Worm (Caenorhabditis elegans) whole organism, late embryonic: ENCODE data around the gene pfas-1.

ENCODE experiments used
- C38D4.7 ChIP-seq: fragments of 200-800 bp; sonication (Bioruptor generic); optimal IDR thresholded peaks from 2 replicates; lab custom pipeline; 2018; ENCODE audit warnings: mild to moderate bottlenecking, missing genetic modification characterization, moderate library complexity, missing compliant biosample characterization
- F13H6.1 ChIP-seq: sonication (generic microtip); optimal IDR thresholded peaks from 2 replicates; lab custom pipeline; 2016; ENCODE audit warnings: missing genetic modification characterization, missing compliant biosample characterization
- K09A11.1 ChIP-seq: sonication (generic microtip); optimal IDR thresholded peaks from 2 replicates; lab custom pipeline; 2017; ENCODE audit warnings: antibody characterized with exemption, mild to moderate bottlenecking, missing genetic modification characterization, missing compliant biosample characterization; ENCODE audit not compliant: insufficient read depth
- Y22D7AL.16 ChIP-seq: sonication (generic microtip); optimal IDR thresholded peaks from 2 replicates; lab custom pipeline; 2016; ENCODE audit warnings: missing genetic modification characterization, missing compliant biosample characterization
- ahr-1 ChIP-seq: sonication (generic microtip); optimal IDR thresholded peaks from 2 replicates; lab custom pipeline; 2016; ENCODE audit warnings: missing genetic modification characterization, missing compliant biosample characterization
- ama-1 ChIP-seq: fragments of 150-350 bp; optimal IDR thresholded peaks from 2 replicates; lab custom pipeline; 2014
- ceh-14 ChIP-seq: sonication (generic microtip); optimal IDR thresholded peaks from 2 replicates; lab custom pipeline; 2016; ENCODE audit warnings: missing genotype, missing genetic modification characterization, missing compliant biosample characterization
- ceh-18 ChIP-seq: sonication (generic microtip); optimal IDR thresholded peaks from 2 replicates; lab custom pipeline; 2016; ENCODE audit warnings: missing genetic modification characterization, missing compliant biosample characterization
- ceh-19 ChIP-seq: fragments of 200-800 bp; sonication (Bioruptor generic); optimal IDR thresholded peaks from 2 replicates; lab custom pipeline; 2018; ENCODE audit warnings: mild to moderate bottlenecking, missing genetic modification characterization, missing compliant biosample characterization
- ceh-2 ChIP-seq: sonication (generic microtip); optimal IDR thresholded peaks from 2 replicates; lab custom pipeline; 2016; ENCODE audit warnings: missing genotype, missing genetic modification characterization, missing compliant biosample characterization
- ceh-22 ChIP-seq: sonication (generic microtip); optimal IDR thresholded peaks from 2 replicates; lab custom pipeline; 2017; ENCODE audit warnings: missing biosample characterization, missing genetic modification characterization
- ceh-24 ChIP-seq: sonication (generic microtip); optimal IDR thresholded peaks from 2 replicates; lab custom pipeline; 2016; ENCODE audit warnings: mild to moderate bottlenecking, missing genetic modification characterization, missing compliant biosample characterization
- ceh-30 ChIP-seq: fragments of 150-350 bp; optimal IDR thresholded peaks from 2 replicates; lab custom pipeline; 2014; ENCODE audit warnings: missing biosample characterization, missing genetic modification characterization
- ceh-34 ChIP-seq: sonication (generic microtip); optimal IDR thresholded peaks from 2 replicates; lab custom pipeline; 2016; ENCODE audit warnings: mild to moderate bottlenecking, missing genetic modification characterization, missing compliant biosample characterization
- ceh-45 ChIP-seq: fragments of 200-800 bp; sonication (Bioruptor generic); IDR thresholded peaks from 2 replicates; pipeline ENCODE4 v1.3.6; 2022; ENCODE audit warnings: missing genetic modification reagents, missing genetic modification characterization, missing compliant biosample characterization
- ceh-6 ChIP-seq: fragments of 200-800 bp; sonication (Bioruptor generic); optimal IDR thresholded peaks from 2 replicates; lab custom pipeline; 2018; ENCODE audit warnings: mild to moderate bottlenecking, missing genetic modification characterization, missing compliant biosample characterization
- che-1 ChIP-seq: sonication (generic microtip); optimal IDR thresholded peaks from 2 replicates; lab custom pipeline; 2016; ENCODE audit warnings: mild to moderate bottlenecking, missing genetic modification characterization, missing compliant biosample characterization
- elt-2 ChIP-seq: sonication (generic microtip); optimal IDR thresholded peaks from 2 replicates; lab custom pipeline; 2016; ENCODE audit warnings: missing genetic modification reagents, missing genetic modification characterization, missing compliant biosample characterization
- elt-4 ChIP-seq: sonication (generic microtip); optimal IDR thresholded peaks from 2 replicates; lab custom pipeline; 2016; ENCODE audit warnings: missing genetic modification characterization, missing compliant biosample characterization
- ets-4 ChIP-seq: sonication (generic microtip); optimal IDR thresholded peaks from 2 replicates; lab custom pipeline; 2016; ENCODE audit warnings: missing genetic modification characterization, missing compliant biosample characterization
- fax-1 ChIP-seq: sonication (generic microtip); optimal IDR thresholded peaks from 2 replicates; lab custom pipeline; 2016; ENCODE audit warnings: missing genotype, missing genetic modification characterization, missing compliant biosample characterization
- fkh-10 ChIP-seq: fragments of 150-350 bp; optimal IDR thresholded peaks from 2 replicates; lab custom pipeline; 2014; ENCODE audit warnings: missing biosample characterization, missing genetic modification reagents, missing genetic modification characterization
- gmeb-2 ChIP-seq: sonication (generic microtip); optimal IDR thresholded peaks from 2 replicates; lab custom pipeline; 2016; ENCODE audit warnings: missing genetic modification characterization, inconsistent platforms, missing compliant biosample characterization
- hlh-13 ChIP-seq: fragments of 200-800 bp; sonication (Bioruptor generic); optimal IDR thresholded peaks from 2 replicates; lab custom pipeline; 2018; ENCODE audit warnings: mild to moderate bottlenecking, missing genetic modification characterization, missing compliant biosample characterization
- hlh-15 ChIP-seq: sonication (generic microtip); optimal IDR thresholded peaks from 2 replicates; lab custom pipeline; 2016; ENCODE audit warnings: missing genetic modification characterization, missing compliant biosample characterization
- hlh-8 ChIP-seq: sonication (generic microtip); optimal IDR thresholded peaks from 2 replicates; lab custom pipeline; 2016; ENCODE audit warnings: missing genotype, missing genetic modification characterization, missing compliant biosample characterization
- lim-6 ChIP-seq: sonication (generic microtip); optimal IDR thresholded peaks from 2 replicates; lab custom pipeline; 2016; ENCODE audit warnings: missing genetic modification characterization, missing compliant biosample characterization
- lin-11 ChIP-seq: fragments of 200-800 bp; sonication (Bioruptor generic); optimal IDR thresholded peaks from 2 replicates; lab custom pipeline; 2018; ENCODE audit warnings: mild to moderate bottlenecking, missing genetic modification characterization, missing compliant biosample characterization
- madf-2 ChIP-seq: sonication (generic microtip); optimal IDR thresholded peaks from 2 replicates; lab custom pipeline; 2017; ENCODE audit warnings: missing genetic modification characterization, missing compliant biosample characterization
- mec-3 ChIP-seq: sonication (generic microtip); optimal IDR thresholded peaks from 2 replicates; lab custom pipeline; 2016; ENCODE audit warnings: borderline replicate concordance, missing genetic modification characterization, missing compliant biosample characterization
- nfya-1 ChIP-seq: sonication (generic microtip); optimal IDR thresholded peaks from 2 replicates; lab custom pipeline; 2017; ENCODE audit warnings: missing genetic modification characterization, mild to moderate bottlenecking, missing compliant biosample characterization, antibody characterized with exemption, moderate library complexity
- nhr-11 ChIP-seq: fragments of 150-350 bp; optimal IDR thresholded peaks from 2 replicates; lab custom pipeline; 2014; ENCODE audit warnings: missing biosample characterization, missing genetic modification characterization
- npax-4 ChIP-seq: sonication (generic microtip); optimal IDR thresholded peaks from 2 replicates; lab custom pipeline; 2016; ENCODE audit warnings: missing genetic modification characterization, missing compliant biosample characterization
- pag-3 ChIP-seq: sonication (generic microtip); optimal IDR thresholded peaks from 2 replicates; lab custom pipeline; 2016; ENCODE audit warnings: missing compliant biosample characterization, missing genetic modification characterization, borderline replicate concordance
- pat-9 ChIP-seq: fragments of 200-800 bp; sonication (Bioruptor generic); optimal IDR thresholded peaks from 2 replicates; lab custom pipeline; 2018; ENCODE audit warnings: mild to moderate bottlenecking, missing genetic modification characterization, moderate library complexity, missing compliant biosample characterization
- pha-4 ChIP-seq: fragments of 150-350 bp; optimal IDR thresholded peaks from 2 replicates; lab custom pipeline; 2018; ENCODE audit warnings: missing biosample characterization, missing genetic modification reagents, missing genetic modification characterization
- ref-2 ChIP-seq: sonication (generic microtip); optimal IDR thresholded peaks from 2 replicates; lab custom pipeline; 2016; ENCODE audit warnings: missing genetic modification characterization, missing compliant biosample characterization
- rnt-1 ChIP-seq: sonication (generic microtip); optimal IDR thresholded peaks from 2 replicates; lab custom pipeline; 2016; ENCODE audit warnings: missing genetic modification characterization, missing compliant biosample characterization
- sdc-2 ChIP-seq: sonication (generic microtip); optimal IDR thresholded peaks from 2 replicates; lab custom pipeline; 2016; ENCODE audit warnings: missing genotype, missing genetic modification characterization, missing compliant biosample characterization
- sox-2 ChIP-seq: fragments of 200-800 bp; sonication (Bioruptor generic); IDR thresholded peaks from 2 replicates; pipeline ENCODE4 v1.3.6; 2022; ENCODE audit warnings: missing genetic modification reagents, missing genetic modification characterization, missing compliant biosample characterization
- sox-4 ChIP-seq: sonication (generic microtip); optimal IDR thresholded peaks from 2 replicates; lab custom pipeline; 2017; ENCODE audit warnings: mild to moderate bottlenecking, missing genetic modification characterization, inconsistent platforms, missing compliant biosample characterization
- syd-9 ChIP-seq: sonication (generic microtip); optimal IDR thresholded peaks from 2 replicates; lab custom pipeline; 2016; ENCODE audit warnings: mild to moderate bottlenecking, missing genetic modification characterization, moderate library complexity, missing compliant biosample characterization
- tbx-2 ChIP-seq: sonication (generic microtip); optimal IDR thresholded peaks from 2 replicates; lab custom pipeline; 2016; ENCODE audit warnings: missing genetic modification characterization, missing compliant biosample characterization
- tbx-7 ChIP-seq: sonication (generic microtip); optimal IDR thresholded peaks from 2 replicates; lab custom pipeline; 2016; ENCODE audit warnings: missing genotype, missing genetic modification characterization, missing compliant biosample characterization
- ttx-3 ChIP-seq: sonication (generic microtip); optimal IDR thresholded peaks from 2 replicates; lab custom pipeline; 2016; ENCODE audit warnings: missing genetic modification reagents, missing genetic modification characterization, missing compliant biosample characterization
- unc-3 ChIP-seq, 2 experiments: fragments of 200-800 bp in 1 of 2; sonication (Bioruptor generic) in 1 of 2; sonication (generic microtip) in 1 of 2; conservative IDR thresholded peaks in 1 of 2; optimal IDR thresholded peaks in 1 of 2; 2 replicates each; pipeline versions ENCODE4 v1.3.6 to Lab custom; 2016 to 2022; ENCODE audit warnings: missing compliant biosample characterization in 2 of 2, missing genetic modification characterization in 2 of 2, missing genetic modification reagents in 1 of 2
- unc-55 ChIP-seq: sonication (generic microtip); optimal IDR thresholded peaks from 2 replicates; lab custom pipeline; 2017; ENCODE audit warnings: missing biosample characterization, missing genetic modification reagents, missing genetic modification characterization
- unc-86 ChIP-seq: sonication (generic microtip); optimal IDR thresholded peaks from 2 replicates; lab custom pipeline; 2016; ENCODE audit warnings: missing genetic modification characterization, missing compliant biosample characterization
- zip-5 ChIP-seq: sonication (generic microtip); optimal IDR thresholded peaks from 2 replicates; lab custom pipeline; 2016; ENCODE audit warnings: missing genetic modification characterization, missing compliant biosample characterization
- ztf-16 ChIP-seq: sonication (generic microtip); optimal IDR thresholded peaks from 2 replicates; lab custom pipeline; 2017; ENCODE audit warnings: missing genetic modification characterization, missing compliant biosample characterization

Gene pfas-1

ce11 chrIII:4643262-4643661 lies at the start of gene pfas-1:
Gene pfas-1 (minus strand): TSS chrIII:4643310.
- no peak for TF ChIP-seq pag-3
- no peak for TF ChIP-seq hlh-15 (tag; lab: Kevin White, UChicago)
- no peak for TF ChIP-seq ceh-30 (tag; lab: Kevin White, UChicago)
- TF ChIP-seq che-1 (tag; lab: Kevin White, UChicago) = no peak
- no peak for TF ChIP-seq ceh-22 (tag; lab: Kevin White, UChicago)
- no peak for TF ChIP-seq ahr-1 (tag; lab: Kevin White, UChicago)
- no peak for TF ChIP-seq fkh-10
- no peak for TF ChIP-seq lim-6
- no peak for TF ChIP-seq syd-9
- no peak for TF ChIP-seq ceh-45 (GFP tag; lab: Robert Waterston, UW)
- no peak for TF ChIP-seq lin-11 (tag; lab: Kevin White, UChicago)
- no peak for TF ChIP-seq ceh-6 (GFP tag; lab: Kevin White, UChicago)
- no peak for TF ChIP-seq ets-4 (tag; lab: Kevin White, UChicago)
- no peak for TF ChIP-seq hlh-8
- TF ChIP-seq, all 69 proteins: peak for 0

- peak; percentile 73 for TF ChIP-seq ceh-19 (GFP tag; lab: Kevin White, UChicago)
- TF ChIP-seq Y22D7AL.16 = peak; percentile 63
- peak; percentile 84 for TF ChIP-seq madf-2 (tag; lab: Kevin White, UChicago)
- TF ChIP-seq tbx-7 (tag; lab: Kevin White, UChicago) = no peak
- no peak for TF ChIP-seq unc-55 (GFP tag; lab: Kevin White, UChicago)
- peak; percentile 25 for TF ChIP-seq ceh-24
- TF ChIP-seq K09A11.1 (tag; lab: Kevin White, UChicago) = peak; percentile 57
- peak; percentile 75 for TF ChIP-seq ttx-3
- TF ChIP-seq elt-2 (tag; lab: Kevin White, UChicago) = peak; percentile 83
- peak; percentile 35 for TF ChIP-seq ceh-18 (tag; lab: Kevin White, UChicago)
- peak; percentile 63; the same call in 1 of the 2 replicates for TF ChIP-seq ceh-45 (GFP tag; lab: Robert Waterston, UW)
- TF ChIP-seq mec-3 (tag; lab: Kevin White, UChicago) = no peak
- peak; percentile 59 for TF ChIP-seq nfya-1 (tag; lab: Kevin White, UChicago)
- peak; percentile 59 for TF ChIP-seq unc-86 (tag; lab: Kevin White, UChicago)
- TF ChIP-seq ama-1 = no peak
- peak; percentile 77 for TF ChIP-seq hlh-13 (GFP tag; lab: Kevin White, UChicago)
- TF ChIP-seq ahr-1 (tag; lab: Kevin White, UChicago) = peak; percentile 69
- TF ChIP-seq che-1 (tag; lab: Kevin White, UChicago) = peak; percentile 86
- peak; percentile 35 for TF ChIP-seq zip-5 (tag; lab: Kevin White, UChicago)
- TF ChIP-seq pha-4 (tag; lab: Kevin White, UChicago) = no peak
- peak; percentile 62 for TF ChIP-seq sdc-2 (tag; lab: Kevin White, UChicago)
- TF ChIP-seq fax-1 (tag; lab: Kevin White, UChicago) = peak; percentile 70
- peak; percentile 34 for TF ChIP-seq ceh-2 (tag; lab: Kevin White, UChicago)
- peak; percentile 24 for TF ChIP-seq hlh-8
- no peak for TF ChIP-seq elt-4
- peak; percentile 51 for TF ChIP-seq ceh-30 (tag; lab: Kevin White, UChicago)
- TF ChIP-seq ceh-14 = peak; percentile 45
- peak; percentile 40; the same call in 1 of the 2 replicates for TF ChIP-seq unc-3 (GFP tag; conservative IDR thresholded peaks at IDR 0.05; lab: Robert Waterston, UW)
- TF ChIP-seq unc-3 (tag; optimal IDR thresholded peaks at IDR 0.05; lab: Kevin White, UChicago) = peak; percentile 61
- TF ChIP-seq rnt-1 (tag; lab: Kevin White, UChicago) = peak; percentile 62
- peak; percentile 74 for TF ChIP-seq tbx-2 (tag; lab: Kevin White, UChicago)
- TF ChIP-seq fkh-10 = no peak
- TF ChIP-seq F13H6.1 (tag; lab: Kevin White, UChicago) = peak; percentile 31
- no peak for TF ChIP-seq ceh-22 (tag; lab: Kevin White, UChicago)
- TF ChIP-seq ztf-16 (tag; lab: Kevin White, UChicago) = peak; percentile 60
- peak; percentile 65 for TF ChIP-seq npax-4 (tag; lab: Kevin White, UChicago)
- TF ChIP-seq C38D4.7 (GFP tag; lab: Kevin White, UChicago) = peak; percentile 74
- peak; percentile 88 for TF ChIP-seq ref-2
- peak; percentile 77 for TF ChIP-seq ceh-34 (tag; lab: Kevin White, UChicago)
- TF ChIP-seq nhr-11 (tag; lab: Kevin White, UChicago) = no peak
- peak; percentile 80 for TF ChIP-seq gmeb-2
- TF ChIP-seq lin-11 (tag; lab: Kevin White, UChicago) = peak; percentile 65
- TF ChIP-seq pat-9 (tag; lab: Kevin White, UChicago) = peak; percentile 74
- peak; percentile 65 for TF ChIP-seq sox-2 (GFP tag; lab: Robert Waterston, UW)
- peak; percentile 72 for TF ChIP-seq sox-4 (tag; lab: Kevin White, UChicago)
Observed at ce11 chrIII:4689595-4689994, 46.5 kb upstream of the pfas-1 start.
